Fruit fly (Drosophila melanogaster) whole organism, embryonic: ENCODE results near the gene CSN6.

Source experiments
- ATbp ChIP-seq: fragments of 200-800 bp; sonication (Bioruptor generic); optimal IDR thresholded peaks from 2 replicates; lab custom pipeline; 2017; ENCODE audit warnings: missing biosample characterization, mild to moderate bottlenecking, missing genetic modification characterization, missing genetic modification reagents
- Abd-B ChIP-seq: fragments of 200-800 bp; sonication (Bioruptor generic); optimal IDR thresholded peaks from 2 replicates; lab custom pipeline; 2018; ENCODE audit warnings: missing biosample characterization, mild to moderate bottlenecking, missing genetic modification characterization, moderate library complexity
- Awh ChIP-seq: fragments of 200-800 bp; sonication (Bioruptor generic); IDR thresholded peaks from 2 replicates; pipeline ENCODE4, ENCODE4 v1.3.6; 2022; ENCODE audit warnings: missing biosample characterization, missing genetic modification characterization
- Blimp-1 ChIP-seq: fragments of 200-800 bp; sonication (Bioruptor generic); optimal IDR thresholded peaks from 3 replicates; lab custom pipeline; 2018; ENCODE audit warnings: missing biosample characterization, missing genetic modification characterization, mild to moderate bottlenecking, moderate library complexity, missing genetic modification reagents
- CG11504 ChIP-seq: fragments of 200-800 bp; sonication (Bioruptor generic); optimal IDR thresholded peaks from 3 replicates; lab custom pipeline; 2019; ENCODE audit warnings: missing biosample characterization, mild to moderate bottlenecking, missing genetic modification characterization, moderate library complexity
- CG11695 ChIP-seq: fragments of 200-800 bp; sonication (Bioruptor generic); IDR thresholded peaks from 3 replicates; pipeline ENCODE4 v1.3.6; 2022; ENCODE audit warnings: missing biosample characterization, missing genetic modification characterization
- CG11723 ChIP-seq: fragments of 200-800 bp; sonication (Bioruptor generic); optimal IDR thresholded peaks from 2 replicates; lab custom pipeline; 2017; ENCODE audit warnings: missing biosample characterization, mild to moderate bottlenecking, missing genetic modification characterization
- CG12744 ChIP-seq: fragments of 200-800 bp; sonication (Bioruptor generic); optimal IDR thresholded peaks from 2 replicates; lab custom pipeline; 2016; ENCODE audit warnings: missing biosample characterization, missing genetic modification characterization
- CG15479 ChIP-seq: fragments of 200-800 bp; sonication (Bioruptor generic); optimal IDR thresholded peaks from 3 replicates; lab custom pipeline; 2019; ENCODE audit warnings: missing biosample characterization, mild to moderate bottlenecking, missing genetic modification characterization, moderate library complexity
- CG17385 ChIP-seq: fragments of 200-800 bp; sonication (Bioruptor generic); optimal IDR thresholded peaks from 3 replicates; lab custom pipeline; 2018; ENCODE audit warnings: missing biosample characterization, mild to moderate bottlenecking, missing genetic modification characterization
- CG18262 ChIP-seq: fragments of 200-800 bp; optimal IDR thresholded peaks from 3 replicates; lab custom pipeline; 2019; ENCODE audit warnings: missing biosample characterization, mild to moderate bottlenecking, missing genetic modification characterization, moderate library complexity
- CG18764 ChIP-seq: fragments of 200-800 bp; sonication (Bioruptor generic); optimal IDR thresholded peaks from 3 replicates; lab custom pipeline; 2016; ENCODE audit warnings: missing biosample characterization, missing genetic modification characterization
- CG2120 ChIP-seq: fragments of 200-800 bp; sonication (Bioruptor generic); optimal IDR thresholded peaks from 3 replicates; lab custom pipeline; 2016; ENCODE audit warnings: missing biosample characterization, missing genetic modification characterization
- CG2129 ChIP-seq: fragments of 200-800 bp; sonication (Bioruptor generic); IDR thresholded peaks from 2 replicates; pipeline ENCODE4 v1.3.6; 2022; ENCODE audit warnings: missing biosample characterization, missing genetic modification characterization; ENCODE audit not compliant: partially characterized antibody
- CG2202 ChIP-seq: fragments of 200-800 bp; sonication (Bioruptor generic); optimal IDR thresholded peaks from 2 replicates; lab custom pipeline; 2018; ENCODE audit warnings: missing biosample characterization, mild to moderate bottlenecking, missing genetic modification characterization
- CG2678 ChIP-seq: fragments of 200-800 bp; sonication (Bioruptor generic); optimal IDR thresholded peaks from 3 replicates; lab custom pipeline; 2019; ENCODE audit warnings: missing biosample characterization, mild to moderate bottlenecking, missing genetic modification characterization, moderate library complexity
- CG4820 ChIP-seq: fragments of 200-800 bp; sonication (Bioruptor generic); optimal IDR thresholded peaks from 3 replicates; lab custom pipeline; 2016; ENCODE audit warnings: missing biosample characterization, missing genetic modification characterization
- CG6254 ChIP-seq: fragments of 200-800 bp; sonication (Bioruptor generic); optimal IDR thresholded peaks from 3 replicates; lab custom pipeline; 2017; ENCODE audit warnings: mild to moderate bottlenecking, missing biosample characterization, missing genetic modification reagents, missing genetic modification characterization
- CG8924 ChIP-seq: fragments of 200-800 bp; optimal IDR thresholded peaks from 3 replicates; lab custom pipeline; 2019; ENCODE audit warnings: missing biosample characterization, mild to moderate bottlenecking, missing genetic modification characterization, moderate library complexity
- CkIIα-i1 ChIP-seq: fragments of 200-800 bp; sonication (Bioruptor generic); IDR thresholded peaks from 2 replicates; pipeline ENCODE4 v1.3.6; 2022; ENCODE audit warnings: missing biosample characterization, missing genetic modification characterization
- Dp ChIP-seq: fragments of 200-800 bp; sonication (Bioruptor generic); optimal IDR thresholded peaks from 2 replicates; lab custom pipeline; 2018; ENCODE audit warnings: missing biosample characterization, mild to moderate bottlenecking, missing genetic modification characterization, moderate library complexity
- E2f2 ChIP-seq: fragments of 200-800 bp; sonication (Bioruptor generic); IDR thresholded peaks from 2 replicates; pipeline ENCODE4 v1.3.6; 2022; ENCODE audit warnings: missing biosample characterization, missing genetic modification characterization
- ERR ChIP-seq: fragments of 200-800 bp; sonication (Bioruptor generic); optimal IDR thresholded peaks from 2 replicates; lab custom pipeline; 2016; ENCODE audit warnings: missing biosample characterization, missing genetic modification characterization
- Ets97D ChIP-seq: fragments of 200-800 bp; sonication (Bioruptor generic); optimal IDR thresholded peaks from 3 replicates; lab custom pipeline; 2016; ENCODE audit warnings: missing biosample characterization, missing genetic modification characterization
- Fer1 ChIP-seq: fragments of 200-800 bp; sonication (Bioruptor generic); optimal IDR thresholded peaks from 2 replicates; lab custom pipeline; 2017; ENCODE audit warnings: missing biosample characterization, mild to moderate bottlenecking, missing genetic modification characterization
- HLH4C ChIP-seq: fragments of 200-800 bp; sonication (Bioruptor generic); IDR thresholded peaks from 3 replicates; pipeline ENCODE4 v1.3.6; 2022; ENCODE audit warnings: missing biosample characterization, missing genetic modification characterization; ENCODE audit not compliant: partially characterized antibody
- HLH54F ChIP-seq: fragments of 200-800 bp; sonication (Bioruptor generic); optimal IDR thresholded peaks from 3 replicates; lab custom pipeline; 2016; ENCODE audit warnings: missing biosample characterization, missing genetic modification characterization
- HmgD ChIP-seq: fragments of 200-800 bp; sonication (Bioruptor generic); optimal IDR thresholded peaks from 3 replicates; lab custom pipeline; 2016; ENCODE audit warnings: missing biosample characterization, missing genetic modification characterization
- Hr3 ChIP-seq: fragments of 200-800 bp; sonication (Bioruptor generic); optimal IDR thresholded peaks from 3 replicates; lab custom pipeline; 2016; ENCODE audit warnings: missing biosample characterization, missing genetic modification characterization
- Hr51 ChIP-seq, 2 experiments: fragments of 200-800 bp; sonication (Bioruptor generic); optimal IDR thresholded peaks; 2 replicates in 1 of 2; 3 replicates in 1 of 2; lab custom pipeline; 2016 to 2018; ENCODE audit warnings: missing biosample characterization in 2 of 2, missing genetic modification characterization in 2 of 2, mild to moderate bottlenecking in 1 of 2, moderate library complexity in 1 of 2
- Mrtf ChIP-seq: fragments of 200-800 bp; sonication (Bioruptor generic); IDR thresholded peaks from 3 replicates; pipeline ENCODE4 v1.3.6; 2022; ENCODE audit warnings: missing biosample characterization, missing genetic modification characterization
- Nf-YB ChIP-seq: fragments of 200-800 bp; sonication (Bioruptor generic); optimal IDR thresholded peaks from 3 replicates; lab custom pipeline; 2019; ENCODE audit warnings: missing biosample characterization, mild to moderate bottlenecking, missing genetic modification characterization, moderate library complexity
- Opbp ChIP-seq: fragments of 200-800 bp; sonication (Bioruptor generic); IDR thresholded peaks from 3 replicates; pipeline ENCODE4 v1.3.6; 2022; ENCODE audit warnings: missing biosample characterization, missing genetic modification characterization; ENCODE audit not compliant: partially characterized antibody
- Xbp1 ChIP-seq: fragments of 200-800 bp; sonication (Bioruptor generic); optimal IDR thresholded peaks from 3 replicates; lab custom pipeline; 2016; ENCODE audit warnings: missing biosample characterization, mild to moderate bottlenecking, missing genetic modification characterization
- ara ChIP-seq: fragments of 200-800 bp; sonication (Bioruptor generic); IDR thresholded peaks from 2 replicates; pipeline ENCODE4 v1.3.6; 2022; ENCODE audit warnings: missing biosample characterization, missing genetic modification characterization
- br ChIP-seq: fragments of >200 bp; optimal IDR thresholded peaks from 2 replicates; lab custom pipeline; 2017
- chm ChIP-seq: fragments of 200-800 bp; sonication (Bioruptor generic); IDR thresholded peaks from 2 replicates; pipeline ENCODE4 v1.3.6; 2022; ENCODE audit warnings: missing biosample characterization, missing genetic modification characterization
- crol ChIP-seq: fragments of 200-800 bp; sonication (Bioruptor generic); IDR thresholded peaks from 2 replicates; pipeline ENCODE4 v1.3.6; 2022; ENCODE audit warnings: missing biosample characterization, missing genetic modification characterization
- dmrt99B ChIP-seq: fragments of 200-800 bp; sonication (Bioruptor generic); optimal IDR thresholded peaks from 2 replicates; lab custom pipeline; 2018; ENCODE audit warnings: missing biosample characterization, mild to moderate bottlenecking, missing genetic modification characterization, moderate library complexity
- dpn ChIP-seq, 2 experiments: fragments of 200-800 bp; sonication (Bioruptor generic); optimal IDR thresholded peaks; 3 replicates each; lab custom pipeline; 2016; ENCODE audit warnings: missing biosample characterization in 2 of 2, missing genetic modification characterization in 2 of 2
- fd102C ChIP-seq: fragments of 200-800 bp; sonication (Bioruptor generic); optimal IDR thresholded peaks from 2 replicates; lab custom pipeline; 2018; ENCODE audit warnings: missing biosample characterization, mild to moderate bottlenecking, missing genetic modification characterization, moderate library complexity
- gcm2 ChIP-seq: fragments of 200-800 bp; sonication (Bioruptor generic); optimal IDR thresholded peaks from 2 replicates; lab custom pipeline; 2016; ENCODE audit warnings: missing biosample characterization, missing genetic modification characterization
- hth ChIP-seq: fragments of >200 bp; optimal IDR thresholded peaks from 2 replicates; lab custom pipeline; 2017; ENCODE audit warnings: inconsistent platforms
- knrl ChIP-seq: fragments of 200-800 bp; sonication (Bioruptor generic); IDR thresholded peaks from 3 replicates; pipeline ENCODE4 v1.3.6; 2022; ENCODE audit warnings: missing biosample characterization, missing genetic modification characterization; ENCODE audit not compliant: partially characterized antibody
- mld ChIP-seq: fragments of 200-800 bp; sonication (Bioruptor generic); IDR thresholded peaks from 3 replicates; pipeline ENCODE4 v1.3.6; 2022; ENCODE audit warnings: missing biosample characterization, missing genetic modification characterization; ENCODE audit not compliant: partially characterized antibody
- nerfin-2 ChIP-seq: fragments of 200-800 bp; sonication (Bioruptor generic); IDR thresholded peaks from 2 replicates; pipeline ENCODE4 v1.3.6; 2022; ENCODE audit warnings: missing biosample characterization, missing genetic modification characterization; ENCODE audit not compliant: partially characterized antibody
- odd ChIP-seq: fragments of 200-800 bp; sonication (Bioruptor generic); optimal IDR thresholded peaks from 2 replicates; lab custom pipeline; 2017; ENCODE audit warnings: missing biosample characterization, mild to moderate bottlenecking, missing genetic modification characterization
- pfk ChIP-seq: fragments of 200-800 bp; sonication (Bioruptor generic); optimal IDR thresholded peaks from 2 replicates; lab custom pipeline; 2018; ENCODE audit warnings: missing biosample characterization, mild to moderate bottlenecking, missing genetic modification characterization, moderate library complexity
- ranshi ChIP-seq: fragments of 200-800 bp; sonication (Bioruptor generic); IDR thresholded peaks from 2 replicates; pipeline ENCODE4 v1.3.6; 2022; ENCODE audit warnings: missing biosample characterization, missing genetic modification characterization
- seq ChIP-seq: fragments of 200-800 bp; sonication (Bioruptor generic); IDR thresholded peaks from 2 replicates; pipeline ENCODE4 v1.3.6; 2022; ENCODE audit warnings: missing biosample characterization, missing genetic modification characterization

Gene CSN6

dm6 chr3R:22627936-22628513, 47.5 kb downstream of the CSN6 start (continued):
- TF ChIP-seq pfk (GFP tag; lab: Kevin White, UChicago): no peak
- peak; percentile 46; the same call in 1 of the 2 replicates for TF ChIP-seq seq (GFP tag; lab: Robert Waterston, UW)
- peak; percentile 50 for TF ChIP-seq HLH54F
- TF ChIP-seq CG4820 (GFP tag; lab: Kevin White, UChicago): no peak
- TF ChIP-seq ara (GFP tag; lab: Robert Waterston, UW): no peak
- no peak for TF ChIP-seq odd (GFP tag; lab: Kevin White, UChicago)
- peak; percentile 31 for TF ChIP-seq dmrt99B (tag; lab: Kevin White, UChicago)
- no peak for TF ChIP-seq HmgD (GFP tag; lab: Kevin White, UChicago)
- TF ChIP-seq CG11723: peak; percentile 19
- TF ChIP-seq CG11695 (GFP tag; lab: Robert Waterston, UW): no peak
- TF ChIP-seq crol (GFP tag; lab: Robert Waterston, UW): no peak
- TF ChIP-seq fd102C (GFP tag; lab: Kevin White, UChicago): no peak
- no peak for TF ChIP-seq gcm2 (GFP tag; lab: Kevin White, UChicago)
- no peak for TF ChIP-seq Abd-B
- TF ChIP-seq Hr51 (GFP tag; optimal IDR thresholded peaks at IDR 0.05; lab: Kevin White, UChicago): peak in 1 of 2 experiments; percentile 58
- no peak for TF ChIP-seq CG2202
- no peak for TF ChIP-seq CG15479 (GFP tag; lab: Kevin White, UChicago)
- peak; percentile 54 for TF ChIP-seq CG11504 (tag; lab: Kevin White, UChicago)
- TF ChIP-seq CkIIα-i1: no peak
- TF ChIP-seq dpn (GFP tag; optimal IDR thresholded peaks at IDR 0.05; lab: Kevin White, UChicago): peak; percentile 31 to 32
- TF ChIP-seq CG18262 (tag; lab: Kevin White, UChicago): no peak
- no peak for TF ChIP-seq br (lab: Kevin White, UChicago)
- TF ChIP-seq Mrtf (GFP tag; lab: Robert Waterston, UW): no peak
- no peak for TF ChIP-seq Fer1
- no peak for TF ChIP-seq chm (GFP tag; lab: Robert Waterston, UW)
- no peak for TF ChIP-seq Dp (GFP tag; lab: Kevin White, UChicago)
- peak; percentile 13; the same call in 1 of the 2 replicates for TF ChIP-seq E2f2 (GFP tag; lab: Robert Waterston, UW)
- TF ChIP-seq CG6254: no peak
- no peak for TF ChIP-seq nerfin-2
- TF ChIP-seq CG8924: no peak
- no peak for TF ChIP-seq HLH4C
- TF ChIP-seq Opbp (GFP tag; lab: Robert Waterston, UW): no peak
- TF ChIP-seq Blimp-1 (GFP tag; lab: Kevin White, UChicago): no peak
- TF ChIP-seq Awh (GFP tag; lab: Robert Waterston, UW): no peak
- peak; percentile 24 for TF ChIP-seq ERR (GFP tag; lab: Kevin White, UChicago)
- no peak for TF ChIP-seq ATbp (GFP tag; lab: Kevin White, UChicago)
- TF ChIP-seq CG18764 (GFP tag; lab: Kevin White, UChicago): no peak
- TF ChIP-seq ranshi (GFP tag; lab: Robert Waterston, UW): no peak
- no peak for TF ChIP-seq mld (GFP tag; lab: Robert Waterston, UW)
- no peak for TF ChIP-seq Ets97D (GFP tag; lab: Kevin White, UChicago)
- no peak for TF ChIP-seq Nf-YB (GFP tag; lab: Kevin White, UChicago)
- TF ChIP-seq CG2678: peak; percentile 37
- no peak for TF ChIP-seq knrl
- peak; percentile 44 for TF ChIP-seq Xbp1
- TF ChIP-seq CG2129 (GFP tag; lab: Robert Waterston, UW): no peak
- peak; percentile 37 for TF ChIP-seq Hr3 (GFP tag; lab: Kevin White, UChicago)
- no peak for TF ChIP-seq hth (lab: Kevin White, UChicago)
- peak; percentile 75 for TF ChIP-seq CG2120
- TF ChIP-seq CG17385 (GFP tag; lab: Kevin White, UChicago): peak; percentile 50
- no peak for TF ChIP-seq CG12744 (GFP tag; lab: Kevin White, UChicago)
